Worm (Caenorhabditis elegans) whole organism, L1 larva: ENCODE data around the gene wht-5.

Experiments used
- C04F5.9 ChIP-seq: sonication (generic microtip); optimal IDR thresholded peaks from 2 replicates; lab custom pipeline; 2016; ENCODE audit warnings: missing genetic modification characterization, missing compliant biosample characterization
- C16A3.4 ChIP-seq: fragments of 150-350 bp; optimal IDR thresholded peaks from 2 replicates; lab custom pipeline; 2014; ENCODE audit warnings: missing biosample characterization, missing genetic modification characterization
- C34B4.2 ChIP-seq: sonication (generic microtip); optimal IDR thresholded peaks from 2 replicates; lab custom pipeline; 2017; ENCODE audit warnings: mild to moderate bottlenecking, missing genetic modification characterization, missing compliant biosample characterization
- Y116A8C.19 ChIP-seq: sonication (generic microtip); optimal IDR thresholded peaks from 2 replicates; lab custom pipeline; 2016; ENCODE audit warnings: missing compliant biosample characterization, missing genetic modification characterization, borderline replicate concordance
- aha-1 ChIP-seq: fragments of 150-350 bp; optimal IDR thresholded peaks from 2 replicates; lab custom pipeline; 2014; ENCODE audit warnings: missing biosample characterization, missing genetic modification characterization
- alr-1 ChIP-seq: fragments of 200-800 bp; sonication (Bioruptor generic); optimal IDR thresholded peaks from 2 replicates; lab custom pipeline; 2018; ENCODE audit warnings: borderline replicate concordance, mild to moderate bottlenecking, missing genetic modification characterization, missing compliant biosample characterization
- ama-1 ChIP-seq: fragments of 150-350 bp; optimal IDR thresholded peaks from 2 replicates; lab custom pipeline; 2014
- blmp-1 ChIP-seq: fragments of 150-350 bp; optimal IDR thresholded peaks from 2 replicates; lab custom pipeline; 2014; ENCODE audit warnings: missing biosample characterization, missing genetic modification characterization
- ceh-63 ChIP-seq: fragments of 200-800 bp; sonication (Bioruptor generic); optimal IDR thresholded peaks from 2 replicates; lab custom pipeline; 2018; ENCODE audit warnings: mild to moderate bottlenecking, missing genetic modification characterization, missing compliant biosample characterization
- ceh-88 ChIP-seq: fragments of 200-800 bp; sonication (Bioruptor generic); IDR thresholded peaks from 2 replicates; pipeline ENCODE4 v1.3.6; 2022; ENCODE audit warnings: missing genetic modification characterization, missing compliant biosample characterization
- efl-1 ChIP-seq, 4 experiments: fragments of 150-350 bp; optimal IDR thresholded peaks in 3 of 4; peaks in 1 of 4; 1 replicate in 1 of 4; 2 replicates in 3 of 4; lab custom pipeline; 2014; ENCODE audit warnings: missing biosample characterization in 2 of 4, missing genetic modification characterization in 2 of 4, missing genetic modification reagents in 2 of 4
- egl-27 ChIP-seq, 2 experiments: fragments of 150-350 bp in 1 of 2; sonication (generic microtip); optimal IDR thresholded peaks; 3 replicates each; lab custom pipeline; 2017 to 2018; ENCODE audit warnings: missing biosample characterization in 2 of 2, missing genetic modification characterization in 2 of 2, missing genetic modification reagents in 2 of 2
- elt-2 ChIP-seq: sonication (generic microtip); optimal IDR thresholded peaks from 2 replicates; lab custom pipeline; 2016; ENCODE audit warnings: missing genetic modification characterization, mild to moderate bottlenecking, inconsistent platforms, missing compliant biosample characterization, missing genetic modification reagents
- fkh-10 ChIP-seq: sonication (generic microtip); optimal IDR thresholded peaks from 2 replicates; lab custom pipeline; 2017; ENCODE audit warnings: missing biosample characterization, missing genetic modification reagents, missing genetic modification characterization
- fos-1 ChIP-seq: fragments of 150-350 bp; optimal IDR thresholded peaks from 2 replicates; lab custom pipeline; 2014; ENCODE audit warnings: missing biosample characterization, missing genetic modification characterization
- grh-1 ChIP-seq: fragments of 200-800 bp; sonication (Bioruptor generic); IDR thresholded peaks from 2 replicates; pipeline ENCODE4 v1.3.6; 2022; ENCODE audit warnings: missing genetic modification reagents, missing genetic modification characterization, missing compliant biosample characterization
- hlh-17 ChIP-seq: fragments of 200-800 bp; sonication (Bioruptor generic); optimal IDR thresholded peaks from 2 replicates; lab custom pipeline; 2018; ENCODE audit warnings: missing genetic modification characterization, mild to moderate bottlenecking, missing compliant biosample characterization, moderate library complexity, borderline replicate concordance
- hlh-4 ChIP-seq: sonication (generic microtip); optimal IDR thresholded peaks from 2 replicates; lab custom pipeline; 2016; ENCODE audit warnings: mild to moderate bottlenecking, missing genetic modification characterization, missing compliant biosample characterization
- hpl-2 ChIP-seq: fragments of 150-350 bp; optimal IDR thresholded peaks from 2 replicates; lab custom pipeline; 2014; ENCODE audit warnings: missing biosample characterization, missing genetic modification reagents, missing genetic modification characterization
- lin-13 ChIP-seq: fragments of 150-350 bp; optimal IDR thresholded peaks from 2 replicates; lab custom pipeline; 2014; ENCODE audit warnings: missing biosample characterization, missing genetic modification reagents, missing genetic modification characterization
- lin-14 ChIP-seq: fragments of 200-800 bp; sonication (Bioruptor generic); optimal IDR thresholded peaks from 2 replicates; lab custom pipeline; 2018; ENCODE audit warnings: mild to moderate bottlenecking, missing genetic modification characterization, moderate library complexity, missing compliant biosample characterization
- lin-15B ChIP-seq: fragments of 150-350 bp; sonication (generic microtip); optimal IDR thresholded peaks from 3 replicates; lab custom pipeline; 2014; ENCODE audit warnings: missing biosample characterization, missing genetic modification characterization
- lsy-2 ChIP-seq, 2 experiments: fragments of 150-350 bp; optimal IDR thresholded peaks; 2 replicates each; lab custom pipeline; 2014; ENCODE audit warnings: missing biosample characterization in 2 of 2, missing genetic modification characterization in 2 of 2
- nhr-12 ChIP-seq: sonication (generic microtip); optimal IDR thresholded peaks from 2 replicates; lab custom pipeline; 2017; ENCODE audit warnings: missing biosample characterization, missing genetic modification characterization
- nhr-237 ChIP-seq: fragments of 150-350 bp; optimal IDR thresholded peaks from 2 replicates; lab custom pipeline; 2014; ENCODE audit warnings: missing biosample characterization, missing genetic modification characterization
- nhr-85 ChIP-seq: sonication (generic microtip); peaks from one replicate; lab custom pipeline; 2016; ENCODE audit warnings: missing genetic modification characterization, inconsistent platforms, missing compliant biosample characterization
- nhr-90 ChIP-seq: sonication (generic microtip); optimal IDR thresholded peaks from 2 replicates; lab custom pipeline; 2016; ENCODE audit warnings: mild to moderate bottlenecking, missing genetic modification characterization, missing compliant biosample characterization; ENCODE audit not compliant: poor library complexity
- pax-3 ChIP-seq: fragments of 200-800 bp; sonication (Bioruptor generic); optimal IDR thresholded peaks from 2 replicates; lab custom pipeline; 2018; ENCODE audit warnings: mild to moderate bottlenecking, missing genetic modification characterization, moderate library complexity, missing compliant biosample characterization
- rnt-1 ChIP-seq: sonication (generic microtip); optimal IDR thresholded peaks from 2 replicates; lab custom pipeline; 2016; ENCODE audit warnings: mild to moderate bottlenecking, missing genetic modification characterization, moderate library complexity, missing compliant biosample characterization
- skn-1 ChIP-seq: fragments of 150-350 bp; optimal IDR thresholded peaks from 2 replicates; lab custom pipeline; 2014; ENCODE audit warnings: missing biosample characterization, missing genetic modification characterization
- snpc-4 ChIP-seq: fragments of 150-350 bp; optimal IDR thresholded peaks from 2 replicates; lab custom pipeline; 2014; ENCODE audit warnings: missing biosample characterization, missing genetic modification characterization
- snu-23 ChIP-seq: sonication (generic microtip); optimal IDR thresholded peaks from 2 replicates; lab custom pipeline; 2016; ENCODE audit warnings: missing genetic modification characterization, missing compliant biosample characterization
- sox-4 ChIP-seq: sonication (generic microtip); optimal IDR thresholded peaks from 2 replicates; lab custom pipeline; 2016; ENCODE audit warnings: missing genetic modification characterization, missing compliant biosample characterization
- tbx-2 ChIP-seq: sonication (generic microtip); optimal IDR thresholded peaks from 2 replicates; lab custom pipeline; 2016; ENCODE audit warnings: missing genetic modification characterization, missing compliant biosample characterization
- tlp-1 ChIP-seq: fragments of 150-350 bp; optimal IDR thresholded peaks from 2 replicates; lab custom pipeline; 2014; ENCODE audit warnings: missing biosample characterization, missing genetic modification characterization
- unc-130 ChIP-seq: fragments of 150-350 bp; optimal IDR thresholded peaks from 2 replicates; lab custom pipeline; 2017; ENCODE audit warnings: missing biosample characterization, missing genetic modification characterization, inconsistent platforms
- unc-30 ChIP-seq: sonication (generic microtip); optimal IDR thresholded peaks from 2 replicates; lab custom pipeline; 2017; ENCODE audit warnings: missing biosample characterization, missing genetic modification characterization
- unc-98 ChIP-seq: fragments of 200-800 bp; sonication (Bioruptor generic); IDR thresholded peaks from 2 replicates; pipeline ENCODE4 v1.3.6; 2022; ENCODE audit warnings: missing genetic modification characterization, missing compliant biosample characterization
- zag-1 ChIP-seq: fragments of 150-350 bp; optimal IDR thresholded peaks from 2 replicates; lab custom pipeline; 2014; ENCODE audit warnings: missing biosample characterization, missing genetic modification characterization
- ztf-11 ChIP-seq, 2 experiments: sonication (generic microtip); optimal IDR thresholded peaks; 2 replicates each; lab custom pipeline; 2016 to 2017; ENCODE audit warnings: missing genetic modification characterization in 2 of 2, missing biosample characterization in 1 of 2, missing compliant biosample characterization in 1 of 2

Gene wht-5

DNA sequence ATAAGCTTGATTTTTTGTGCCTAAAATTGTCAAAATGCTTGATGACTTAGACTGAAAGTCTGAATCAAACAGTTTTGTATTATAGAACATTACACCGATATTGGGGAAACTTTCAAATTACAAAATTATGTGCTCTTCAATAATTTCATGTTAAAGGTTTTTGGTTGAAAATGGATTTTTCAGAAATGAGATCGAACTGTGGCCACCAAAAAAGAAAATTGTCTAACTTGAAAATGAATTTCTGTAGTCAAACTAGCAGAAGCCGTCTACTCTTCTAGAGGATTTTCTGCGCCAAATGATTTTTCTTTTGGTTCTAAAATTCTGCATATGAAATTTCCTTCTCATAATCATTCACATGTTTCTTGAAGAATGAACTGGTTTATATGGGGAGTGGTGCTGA lies 3.5 kb downstream of the wht-5 start:
- TF ChIP-seq unc-98 (no peak), sox-4 (tag; lab: Kevin White, UChicago) (no peak), Y116A8C.19 (tag; lab: Kevin White, UChicago) (no peak), nhr-237 (no peak), pax-3 (tag; lab: Kevin White, UChicago) (no peak), C16A3.4 (tag; lab: Kevin White, UChicago) (no peak), C04F5.9 (tag; lab: Kevin White, UChicago) (no peak), aha-1 (tag; lab: Kevin White, UChicago) (no peak), lsy-2 (tag; optimal IDR thresholded peaks at IDR 0.05; lab: Kevin White, UChicago) (no peak), lin-13 (GFP tag; lab: Kevin White, UChicago) (no peak), hlh-4 (tag; lab: Kevin White, UChicago) (no peak), fos-1 (no peak), unc-30 (tag; lab: Kevin White, UChicago) (no peak), rnt-1 (no peak)

DNA sequence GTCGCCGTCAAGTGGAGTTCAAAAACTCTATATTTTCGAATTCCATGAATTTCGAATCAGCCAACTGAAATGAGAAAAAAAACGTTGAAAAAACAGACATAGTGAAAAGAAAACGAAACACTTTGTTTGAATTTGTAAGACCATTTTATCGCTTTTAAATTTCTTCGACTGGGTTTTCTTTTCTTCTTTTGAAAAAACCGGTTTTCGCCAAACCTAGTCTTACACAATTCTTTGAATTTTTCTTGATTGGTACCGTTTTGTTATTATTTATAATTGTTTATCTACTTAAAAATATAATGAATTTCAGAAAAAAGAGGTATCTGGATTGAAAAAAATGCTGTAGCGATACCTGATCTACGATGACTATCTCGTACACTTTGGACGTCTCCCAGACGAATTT lies 12.3 kb downstream of the wht-5 start, which contains the start of gene best-22:
TSS of gene best-22 (plus strand) at position 301 of the 400 bp plus-strand sequence.
- no peak for TF ChIP-seq fkh-10
- no peak for TF ChIP-seq lin-13 (GFP tag; lab: Kevin White, UChicago)
- no peak for TF ChIP-seq sox-4 (tag; lab: Kevin White, UChicago)
- TF ChIP-seq nhr-90 (tag; lab: Kevin White, UChicago) = no peak
- TF ChIP-seq skn-1 (tag; lab: Kevin White, UChicago) = no peak
- peak; percentile 56; the same call in 1 of the 2 replicates for TF ChIP-seq grh-1 (GFP tag; lab: Robert Waterston, UW)
- no peak for TF ChIP-seq hlh-17
- no peak for TF ChIP-seq snpc-4 (tag; lab: Kevin White, UChicago)
- no peak for TF ChIP-seq tlp-1 (tag; lab: Kevin White, UChicago)
- no peak for TF ChIP-seq hpl-2
- no peak for TF ChIP-seq C04F5.9 (tag; lab: Kevin White, UChicago)
- no peak for TF ChIP-seq ceh-63 (GFP tag; lab: Kevin White, UChicago)
- TF ChIP-seq unc-130 = no peak
- TF ChIP-seq blmp-1 (tag; lab: Kevin White, UChicago) = peak; percentile 27
- no peak for TF ChIP-seq lin-15B (tag; lab: Kevin White, UChicago)
- TF ChIP-seq alr-1 = no peak

DNA sequence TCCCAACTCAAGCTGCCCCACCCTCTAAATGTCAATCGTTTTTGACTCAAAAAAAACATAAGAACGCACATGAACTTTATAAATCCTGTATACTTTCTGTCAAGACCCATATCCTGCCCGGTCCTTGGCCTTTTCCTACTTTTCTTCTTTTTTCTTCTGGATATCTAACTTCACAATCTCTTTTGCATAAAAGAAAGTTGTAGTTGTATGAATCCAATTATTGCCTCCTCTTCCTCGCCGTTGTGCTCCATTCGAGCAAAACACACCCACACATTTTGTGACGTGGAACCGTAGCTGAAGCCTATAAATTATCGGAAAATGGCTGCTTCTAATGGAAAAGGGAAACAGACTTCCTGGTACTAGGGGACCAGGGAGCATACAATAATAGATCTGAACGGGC lies 12.9 kb downstream of the wht-5 start:
- TF ChIP-seq tbx-2 (tag; lab: Kevin White, UChicago) = no peak
- no peak for TF ChIP-seq ama-1 (lab: Kevin White, UChicago)
- peak; percentile 66 for TF ChIP-seq fkh-10

DNA sequence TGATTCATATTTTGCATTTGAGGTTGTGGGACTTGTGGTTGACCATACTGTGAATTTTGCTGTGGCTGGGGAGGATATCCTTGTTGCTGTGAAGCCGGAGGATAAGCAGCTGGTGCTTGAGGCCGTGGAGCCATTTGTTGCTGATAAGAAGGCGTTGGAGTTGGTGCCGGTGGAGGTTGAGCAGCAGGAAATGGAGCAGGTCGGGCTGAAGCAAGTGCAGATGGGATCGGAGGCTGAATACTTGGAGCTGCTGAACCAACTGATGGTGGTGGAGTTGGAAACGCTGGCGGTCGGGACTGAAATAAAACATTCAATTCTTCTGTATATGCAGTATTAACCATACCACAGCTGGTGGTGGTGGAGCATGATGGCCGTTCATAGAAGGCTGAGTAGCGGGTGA lies 22.6 kb downstream of the wht-5 start:
- TF ChIP-seq egl-27 (tag; optimal IDR thresholded peaks at IDR 0.05; lab: Kevin White, UChicago) = no peak
- TF ChIP-seq nhr-12 (tag; lab: Kevin White, UChicago) = no peak
- TF ChIP-seq snu-23 (GFP tag; lab: Kevin White, UChicago) = no peak
- no peak for TF ChIP-seq fkh-10
- no peak for TF ChIP-seq unc-130
- no peak for TF ChIP-seq efl-1 (optimal IDR thresholded peaks at IDR 0.05; lab: Kevin White, UChicago)
- TF ChIP-seq efl-1 (GFP tag; optimal IDR thresholded peaks at IDR 0.05 in 1 of 2; lab: Kevin White, UChicago) = peak in 1 of 2 experiments; percentile 30
- TF ChIP-seq ceh-63 (GFP tag; lab: Kevin White, UChicago) = peak; percentile 24

DNA sequence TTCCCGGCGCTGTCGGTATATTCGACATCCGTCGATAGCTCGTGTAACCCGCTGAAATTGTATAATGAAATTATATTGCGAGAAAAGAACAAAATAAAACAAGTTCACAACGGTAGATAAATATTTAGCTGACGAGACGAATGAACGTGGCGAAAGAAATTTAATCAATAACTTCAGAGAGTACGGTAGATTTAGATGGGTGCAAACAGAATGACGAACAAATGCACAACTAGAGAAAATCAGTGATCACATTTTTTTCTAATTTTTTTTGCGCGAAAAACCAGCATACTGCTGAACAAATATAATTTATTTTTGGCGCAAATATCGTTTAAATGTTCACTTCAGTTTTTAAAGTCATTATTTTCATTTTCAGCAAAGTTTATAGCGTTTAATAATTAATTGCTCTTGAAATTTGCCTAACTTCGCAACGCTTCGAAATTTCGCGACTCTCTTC lies 23.4 kb downstream of the wht-5 start, which contains the start of gene sec-24.2:
TSS of gene sec-24.2 (minus strand) at position 51 of the 454 bp plus-strand sequence.
- TF ChIP-seq ztf-11 (tag; optimal IDR thresholded peaks at IDR 0.05; lab: Kevin White, UChicago) = no peak
- no peak for TF ChIP-seq elt-2
- no peak for TF ChIP-seq C34B4.2 (tag; lab: Kevin White, UChicago)
- no peak for TF ChIP-seq zag-1 (tag; lab: Kevin White, UChicago)
- no peak for TF ChIP-seq lin-14
- TF ChIP-seq ceh-63 (GFP tag; lab: Kevin White, UChicago) = no peak
- no peak for TF ChIP-seq grh-1 (GFP tag; lab: Robert Waterston, UW)
- no peak for TF ChIP-seq nhr-85 (tag; lab: Kevin White, UChicago)
- TF ChIP-seq ceh-88 (GFP tag; lab: Robert Waterston, UW) = no peak
- TF ChIP-seq efl-1 (optimal IDR thresholded peaks at IDR 0.05; lab: Kevin White, UChicago) = no peak
- no peak for TF ChIP-seq efl-1 (GFP tag; optimal IDR thresholded peaks at IDR 0.05 in 1 of 2; lab: Kevin White, UChicago)
- no peak for TF ChIP-seq lin-13 (GFP tag; lab: Kevin White, UChicago)
- no peak for TF ChIP-seq snu-23 (GFP tag; lab: Kevin White, UChicago)
- TF ChIP-seq, all 84 proteins: peak for 0
